Worm (Caenorhabditis elegans): ENCODE measurements around the gene rpl-34.

The rpl-34 gene

DNA sequence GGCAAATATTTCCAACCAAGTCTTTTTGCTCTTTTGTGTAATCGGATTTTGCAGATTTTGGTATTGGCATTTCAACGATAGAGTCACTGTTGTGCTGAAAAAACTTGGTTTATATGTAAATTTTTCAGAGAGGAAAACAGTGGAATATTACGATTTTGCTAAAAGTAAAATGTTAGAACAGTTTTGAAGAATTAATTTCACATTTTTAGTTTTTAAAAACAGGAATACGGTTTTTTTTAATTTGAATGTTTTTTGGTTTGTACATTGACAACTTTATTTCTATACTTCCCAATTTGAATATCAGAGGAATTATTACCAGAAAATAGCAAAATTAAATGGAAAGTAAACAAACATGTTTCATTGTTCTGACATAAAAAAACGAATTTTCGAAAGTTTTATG lies 16.2 kb upstream of the rpl-34 start, which contains the start of gene dnj-26:
TSS of gene dnj-26 (minus strand) at position 101 of the 400 bp plus-strand sequence.
- TF ChIP-seq attf-5 (GFP tag; optimal IDR thresholded peaks at IDR 0.05) (no peak), nhr-27 (tag; optimal IDR thresholded peaks at IDR 0.05) (no peak), D2030.7 (GFP tag; IDR thresholded peaks at IDR 0.05) (no peak), pha-4 (tag; optimal IDR thresholded peaks at IDR 0.05) (no peak), dox-1 (GFP tag; IDR thresholded peaks at IDR 0.05) (no peak), F10E7.11 (tag; optimal IDR thresholded peaks at IDR 0.05) (no peak), Y79H2A.3 (GFP tag; conservative IDR thresholded peaks at IDR 0.05) (no peak)

DNA sequence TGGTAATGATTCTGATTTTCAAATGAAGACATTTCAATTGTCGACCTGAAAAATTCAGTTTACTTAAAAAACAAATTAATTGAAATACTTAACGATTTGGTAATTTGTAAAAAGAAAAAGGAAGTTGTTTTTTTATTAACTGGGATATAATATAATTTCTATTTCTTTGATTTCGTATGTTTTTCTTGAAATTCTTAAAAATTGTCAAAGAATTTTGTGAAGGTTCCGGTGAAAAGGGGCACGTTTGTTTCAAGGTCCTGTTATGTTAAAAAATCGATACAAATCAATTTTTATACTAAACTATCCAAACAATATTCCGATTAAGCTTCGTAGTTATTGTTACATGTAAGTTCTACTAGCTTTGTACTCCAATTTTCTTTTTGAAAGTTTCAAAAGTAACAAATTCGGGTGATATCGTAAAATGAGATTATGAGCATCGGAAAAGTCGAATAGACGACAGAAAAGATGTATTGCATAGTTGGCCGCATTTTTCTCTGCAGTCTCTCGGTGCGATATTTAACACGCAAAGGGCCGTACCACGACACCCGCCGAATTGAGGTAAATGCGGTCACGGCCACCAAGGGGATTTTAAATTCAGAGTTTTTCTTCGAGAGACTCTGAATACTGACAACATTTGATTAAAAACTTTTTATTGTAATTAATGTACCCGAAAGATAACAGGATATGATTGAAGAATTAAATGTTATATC lies 9.5 kb upstream of the rpl-34 start, which contains the start of gene Y39C12A.9:
TSS of gene Y39C12A.9 (minus strand) at position 51 of the 710 bp plus-strand sequence.
- TF ChIP-seq rcor-1 (GFP tag; IDR thresholded peaks at IDR 0.05) (no peak), F49E8.2 (tag; optimal IDR thresholded peaks at IDR 0.05; ENCODE audit: insufficient read depth) (no peak)

DNA sequence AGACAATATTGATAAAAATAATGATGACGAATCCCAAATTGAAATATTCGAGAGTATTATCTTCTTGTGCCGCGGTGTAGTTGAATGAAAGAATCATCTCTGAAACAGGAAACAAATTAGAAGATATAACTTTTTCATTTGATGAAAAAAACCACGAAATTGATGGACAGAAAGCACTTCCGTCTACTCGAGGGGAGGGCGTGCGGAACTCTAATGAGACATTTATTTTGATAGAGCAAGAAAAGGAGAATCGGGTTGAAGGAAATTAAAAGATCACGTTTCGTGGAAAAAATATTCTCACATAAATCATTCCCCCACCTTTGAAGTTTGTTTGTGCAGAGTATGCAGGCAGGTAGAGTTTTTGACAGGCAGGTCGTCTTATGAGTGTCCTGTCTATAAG lies 7.4 kb upstream of the rpl-34 start, which contains the start of gene sre-14:
TSS of gene sre-14 (minus strand) at position 101 of the 400 bp plus-strand sequence.
- TF ChIP-seq akir-1 (GFP tag; optimal IDR thresholded peaks at IDR 0.05) (no peak), dpl-1 (GFP tag; optimal IDR thresholded peaks at IDR 0.05) (no peak), hmg-20 (GFP tag; IDR thresholded peaks at IDR 0.05) (no peak), efl-1 (GFP tag; optimal IDR thresholded peaks at IDR 0.05) (no peak), repo-1 (tag; optimal IDR thresholded peaks at IDR 0.05) (no peak), sdz-38 (tag; optimal IDR thresholded peaks at IDR 0.05) (no peak), ceh-40 (GFP tag; IDR thresholded peaks at IDR 0.05) (no peak), ceh-27 (GFP tag; optimal IDR thresholded peaks at IDR 0.05) (no peak), ceh-91 (GFP tag; IDR thresholded peaks at IDR 0.05) (no peak), egl-18 (GFP tag; IDR thresholded peaks at IDR 0.05) (no peak), cebp-1 (GFP tag; IDR thresholded peaks at IDR 0.05) (no peak), cebp-1 (tag; optimal IDR thresholded peaks at IDR 0.05) (no peak), somi-1 (GFP tag; optimal IDR thresholded peaks at IDR 0.05) (no peak), hsf-1 (GFP tag; IDR thresholded peaks at IDR 0.05) (no peak)

DNA sequence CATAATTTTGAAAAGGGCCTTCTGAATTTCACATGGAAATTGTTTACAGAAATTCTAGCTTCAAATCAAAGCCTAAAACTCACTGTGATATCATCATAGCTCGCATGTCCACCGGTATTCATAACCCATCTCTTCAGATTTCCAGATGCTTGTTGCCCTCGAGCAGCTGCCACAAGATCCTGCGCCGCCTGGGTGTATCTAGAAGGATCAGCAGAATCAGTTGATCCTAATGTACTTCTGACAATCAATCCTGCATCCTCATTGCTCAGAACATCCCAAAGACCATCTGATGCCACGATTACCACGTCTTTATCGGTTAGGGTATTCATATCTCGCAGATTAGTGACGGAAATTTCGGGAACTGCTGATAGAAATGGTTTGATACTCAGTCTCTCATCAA lies 2.9 kb upstream of the rpl-34 start:
- TF ChIP-seq F57A8.1 (GFP tag; optimal IDR thresholded peaks at IDR 0.05) (no peak), unc-62 (GFP tag; optimal IDR thresholded peaks at IDR 0.05) (no peak), snpc-4 (GFP tag; optimal IDR thresholded peaks at IDR 0.05) (no peak), snpc-4 (tag; optimal IDR thresholded peaks at IDR 0.05) (no peak), B0336.3 (GFP tag; IDR thresholded peaks at IDR 0.05) (no peak), Y67H2A.10 (GFP tag; conservative IDR thresholded peaks at IDR 0.05) (no peak), madf-8 (GFP tag; conservative IDR thresholded peaks at IDR 0.05) (no peak), attf-5 (GFP tag; optimal IDR thresholded peaks at IDR 0.05) (no peak), sea-2 (GFP tag; IDR thresholded peaks at IDR 0.05) (no peak), snpc-1.1 (tag; optimal IDR thresholded peaks at IDR 0.05; ENCODE audit: insufficient read depth) (no peak), egl-18 (GFP tag; IDR thresholded peaks at IDR 0.05) (no peak), snpc-3.4 (tag; optimal IDR thresholded peaks at IDR 0.05) (no peak), ceh-91 (GFP tag; IDR thresholded peaks at IDR 0.05) (no peak), rpc-1 (optimal IDR thresholded peaks at IDR 0.05) (no peak), rpc-1 (tag; optimal IDR thresholded peaks at IDR 0.05) (no peak), mxl-1 (tag; optimal IDR thresholded peaks at IDR 0.05) (no peak), Y56A3A.18 (GFP tag; IDR thresholded peaks at IDR 0.05) (no peak), Y95B8A.8 (GFP tag; IDR thresholded peaks at IDR 0.05) (no peak)

Data from whole organism, young adult.